Worm (Caenorhabditis elegans) whole organism, young adult: ENCODE results near the gene C02F4.4.

Experiments
- D2030.7 ChIP-seq: fragments of 200-800 bp; sonication (Bioruptor generic); IDR thresholded peaks from 2 replicates; pipeline ENCODE4 v1.3.6; 2022; ENCODE audit warnings: missing genetic modification reagents, missing genetic modification characterization, missing compliant biosample characterization
- athp-1 ChIP-seq: sonication (generic microtip); optimal IDR thresholded peaks from 2 replicates; lab custom pipeline; 2017; ENCODE audit warnings: mild to moderate bottlenecking, missing genetic modification characterization, missing compliant biosample characterization
- nfyb-1 ChIP-seq: fragments of 200-800 bp; sonication (Bioruptor generic); IDR thresholded peaks from 2 replicates; pipeline ENCODE4 v1.3.6; 2022; ENCODE audit warnings: missing genetic modification reagents, missing genetic modification characterization, missing compliant biosample characterization
- rpc-1 ChIP-seq, 2 experiments: fragments of 150-350 bp in 1 of 2; sonication (generic microtip) in 1 of 2; optimal IDR thresholded peaks; 2 replicates each; lab custom pipeline; 2014 to 2018; ENCODE audit warnings: missing biosample characterization in 1 of 2, missing genetic modification characterization in 1 of 2, missing genetic modification reagents in 1 of 2, missing genotype in 1 of 2
- unc-130 ChIP-seq: sonication (generic microtip); optimal IDR thresholded peaks from 2 replicates; lab custom pipeline; 2016; ENCODE audit warnings: missing genetic modification reagents, missing genetic modification characterization, missing compliant biosample characterization

DNA sequence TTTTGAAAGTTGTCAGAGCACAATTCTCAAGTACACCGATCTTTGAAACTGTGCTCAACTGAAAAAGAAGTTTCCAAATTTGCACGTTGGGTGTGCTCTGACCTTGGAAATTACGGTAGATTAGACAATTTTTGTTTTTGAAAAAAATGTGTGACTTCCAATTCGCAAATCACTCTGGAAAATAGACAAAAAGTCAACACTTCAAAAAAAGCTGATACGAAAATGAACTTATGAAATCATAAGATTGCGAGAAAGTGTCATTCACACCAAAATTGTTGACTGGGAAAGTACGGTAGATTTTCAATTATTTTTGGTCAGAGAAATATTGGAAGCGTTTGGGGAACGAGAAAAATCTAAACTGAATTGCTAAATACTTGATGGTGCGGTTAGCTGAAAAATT lies 47.7 kb downstream of the C02F4.4 start:
- TF ChIP-seq D2030.7 (no peak), unc-130 (GFP tag; lab: Kevin White, UChicago) (no peak), nfyb-1 (no peak), athp-1 (no peak), rpc-1 (optimal IDR thresholded peaks at IDR 0.05; lab: Kevin White, UChicago) (no peak), rpc-1 (tag; optimal IDR thresholded peaks at IDR 0.05; lab: Kevin White, UChicago) (no peak)
